Worm (Caenorhabditis elegans) whole organism, L4 larva: Measurements from ENCODE around the gene Y64G10A.2.

Experiments used
- aha-1 ChIP-seq: fragments of 150-350 bp; peaks from one replicate; lab custom pipeline; 2014; ENCODE audit warnings: missing biosample characterization, missing genetic modification characterization
- daf-12 ChIP-seq: fragments of 150-350 bp; optimal IDR thresholded peaks from 2 replicates; lab custom pipeline; 2014; ENCODE audit warnings: missing biosample characterization, missing genetic modification reagents, missing genetic modification characterization
- daf-8 ChIP-seq: fragments of 200-800 bp; sonication (Bioruptor generic); IDR thresholded peaks from 2 replicates; pipeline ENCODE4 v1.3.6; 2022; ENCODE audit warnings: missing genetic modification characterization, missing compliant biosample characterization
- duxl-1 ChIP-seq: sonication (generic microtip); optimal IDR thresholded peaks from 2 replicates; lab custom pipeline; 2016; ENCODE audit warnings: mild to moderate bottlenecking, missing genetic modification characterization, moderate library complexity, missing compliant biosample characterization; ENCODE audit not compliant: poor library complexity
- mep-1 ChIP-seq: fragments of 150-350 bp; sonication (generic microtip); optimal IDR thresholded peaks from 3 replicates; lab custom pipeline; 2014; ENCODE audit warnings: missing biosample characterization, missing genetic modification characterization
- nhr-102 ChIP-seq: sonication (generic microtip); optimal IDR thresholded peaks from 2 replicates; lab custom pipeline; 2016; ENCODE audit warnings: mild to moderate bottlenecking, missing genetic modification characterization, moderate library complexity, missing compliant biosample characterization
- nhr-11 ChIP-seq: fragments of 150-350 bp; optimal IDR thresholded peaks from 2 replicates; lab custom pipeline; 2014; ENCODE audit warnings: missing biosample characterization, missing genetic modification characterization
- nhr-77 ChIP-seq: fragments of 150-350 bp; optimal IDR thresholded peaks from 2 replicates; lab custom pipeline; 2014; ENCODE audit warnings: missing biosample characterization, missing genetic modification characterization
- pqm-1 ChIP-seq: sonication (generic microtip); optimal IDR thresholded peaks from 2 replicates; lab custom pipeline; 2017; ENCODE audit warnings: missing biosample characterization, missing genetic modification characterization
- unc-62 ChIP-seq, 3 experiments: fragments of 150-350 bp in 1 of 3; sonication (generic microtip); optimal IDR thresholded peaks in 2 of 3; peaks in 1 of 3; 1 replicate in 1 of 3; 2 replicates in 2 of 3; lab custom pipeline; 2014 to 2017; ENCODE audit warnings: missing biosample characterization in 3 of 3, missing genetic modification characterization in 3 of 3, missing genetic modification reagents in 3 of 3, missing genotype in 1 of 3
- ztf-7 ChIP-seq: fragments of 150-350 bp; optimal IDR thresholded peaks from 2 replicates; lab custom pipeline; 2014; ENCODE audit warnings: missing biosample characterization, missing genetic modification characterization

- TF ChIP-seq mep-1: no peak
- TF ChIP-seq pqm-1 (tag; lab: Kevin White, UChicago): no peak
- TF ChIP-seq ztf-7 (tag; lab: Kevin White, UChicago): no peak
- TF ChIP-seq aha-1: peak; percentile 60
- TF ChIP-seq nhr-11 (tag; lab: Kevin White, UChicago): no peak
- TF ChIP-seq daf-8 (GFP tag; lab: Robert Waterston, UW): no peak
- no peak for TF ChIP-seq nhr-77 (tag; lab: Kevin White, UChicago)
- no peak for TF ChIP-seq nhr-102 (tag; lab: Kevin White, UChicago)
- no peak for TF ChIP-seq unc-62 (GFP tag; optimal IDR thresholded peaks at IDR 0.05 in 1 of 2; lab: Kevin White, UChicago)
- no peak for TF ChIP-seq unc-62 (tag; optimal IDR thresholded peaks at IDR 0.05; lab: Kevin White, UChicago)
- no peak for TF ChIP-seq duxl-1 (tag; lab: Kevin White, UChicago)
- no peak for TF ChIP-seq daf-12
Observed at ce11 chrIV:14255605-14256004, 11.3 kb upstream of the Y64G10A.2 start.
